Fruit fly (Drosophila melanogaster) whole organism, embryonic: ENCODE measurements around the gene Sce.

Experiments used
- CG11093 ChIP-seq: fragments of 200-800 bp; sonication (Bioruptor generic); IDR thresholded peaks from 3 replicates; pipeline ENCODE4 v1.3.6; 2022; ENCODE audit warnings: missing biosample characterization, missing genetic modification characterization
- CG11696 ChIP-seq: fragments of 200-800 bp; sonication (Bioruptor generic); IDR thresholded peaks from 2 replicates; pipeline ENCODE4 v1.3.6; 2022; ENCODE audit warnings: missing biosample characterization, missing genetic modification characterization
- CG14050 ChIP-seq: fragments of 200-800 bp; sonication (Bioruptor generic); IDR thresholded peaks from 3 replicates; pipeline ENCODE4 v1.3.6; 2022; ENCODE audit warnings: missing biosample characterization, missing genetic modification characterization
- CG16815 ChIP-seq: fragments of 200-800 bp; sonication (Bioruptor generic); optimal IDR thresholded peaks from 3 replicates; lab custom pipeline; 2017; ENCODE audit warnings: missing biosample characterization, mild to moderate bottlenecking, missing genetic modification characterization
- CG1832 ChIP-seq: fragments of 200-800 bp; sonication (Bioruptor generic); optimal IDR thresholded peaks from 2 replicates; lab custom pipeline; 2017; ENCODE audit warnings: missing biosample characterization, mild to moderate bottlenecking, missing genetic modification characterization, inconsistent platforms
- CG2199 ChIP-seq: fragments of 200-800 bp; sonication (Bioruptor generic); IDR thresholded peaks from 3 replicates; pipeline ENCODE4 v1.3.6; 2022; ENCODE audit warnings: missing biosample characterization, missing genetic modification characterization
- CG31441 ChIP-seq: fragments of 200-800 bp; sonication (Bioruptor generic); IDR thresholded peaks from 2 replicates; pipeline ENCODE4 v1.3.6; 2022; ENCODE audit warnings: missing biosample characterization, missing genetic modification characterization
- CG33213 ChIP-seq: fragments of 200-800 bp; sonication (Bioruptor generic); optimal IDR thresholded peaks from 3 replicates; lab custom pipeline; 2016; ENCODE audit warnings: missing biosample characterization, missing genetic modification characterization
- CG4282 ChIP-seq: fragments of 200-800 bp; sonication (Bioruptor generic); optimal IDR thresholded peaks from 2 replicates; lab custom pipeline; 2016; ENCODE audit warnings: missing biosample characterization, missing genetic modification characterization
- CG4730 ChIP-seq: fragments of 200-800 bp; sonication (Bioruptor generic); IDR thresholded peaks from 2 replicates; pipeline ENCODE4 v1.3.6; 2022; ENCODE audit warnings: missing biosample characterization, missing genetic modification characterization
- CG8290 ChIP-seq, 3 experiments: fragments of 200-800 bp; sonication (Bioruptor generic); optimal IDR thresholded peaks; 2 replicates each; lab custom pipeline; 2016 to 2019; ENCODE audit warnings: missing biosample characterization in 3 of 3, missing genetic modification characterization in 3 of 3, mild to moderate bottlenecking in 2 of 3, moderate library complexity in 1 of 3
- CG9797 ChIP-seq: fragments of 200-800 bp; sonication (Bioruptor generic); optimal IDR thresholded peaks from 3 replicates; lab custom pipeline; 2018; ENCODE audit warnings: missing biosample characterization, mild to moderate bottlenecking, missing genetic modification characterization
- CG9876 ChIP-seq: fragments of 200-800 bp; sonication (Bioruptor generic); optimal IDR thresholded peaks from 2 replicates; lab custom pipeline; 2016; ENCODE audit warnings: missing biosample characterization, missing genetic modification characterization
- CG9932 ChIP-seq: fragments of 200-800 bp; sonication (Bioruptor generic); IDR thresholded peaks from 2 replicates; pipeline ENCODE4 v1.3.6; 2022; ENCODE audit warnings: missing biosample characterization, missing genetic modification characterization
- CrebB ChIP-seq: fragments of 200-800 bp; sonication (Bioruptor generic); optimal IDR thresholded peaks from 3 replicates; lab custom pipeline; 2018; ENCODE audit warnings: missing biosample characterization, mild to moderate bottlenecking, missing genetic modification characterization
- D19A ChIP-seq: fragments of 200-800 bp; optimal IDR thresholded peaks from 3 replicates; lab custom pipeline; 2019; ENCODE audit warnings: missing biosample characterization, mild to moderate bottlenecking, missing genetic modification characterization, moderate library complexity
- Dbx ChIP-seq: fragments of 200-800 bp; sonication (Bioruptor generic); IDR thresholded peaks from 3 replicates; pipeline ENCODE4 v1.3.6; 2022; ENCODE audit warnings: missing biosample characterization, missing genetic modification characterization
- Deaf1 ChIP-seq: fragments of 200-800 bp; optimal IDR thresholded peaks from 3 replicates; lab custom pipeline; 2019; ENCODE audit warnings: missing biosample characterization, mild to moderate bottlenecking, missing genetic modification characterization, moderate library complexity
- Dref ChIP-seq: fragments of 200-800 bp; sonication (Bioruptor generic); IDR thresholded peaks from 2 replicates; pipeline ENCODE4 v1.3.6; 2022; ENCODE audit warnings: missing biosample characterization, missing genetic modification characterization
- Drgx ChIP-seq: fragments of 200-800 bp; sonication (Bioruptor generic); IDR thresholded peaks from 2 replicates; pipeline ENCODE4 v1.3.6; 2022; ENCODE audit warnings: missing biosample characterization, missing genetic modification characterization
- GATAe ChIP-seq: fragments of 200-800 bp; sonication (Bioruptor generic); conservative IDR thresholded peaks from 2 replicates; pipeline ENCODE4 v1.3.6; 2022; ENCODE audit warnings: missing biosample characterization, missing genetic modification characterization
- HLH3B ChIP-seq: fragments of 200-800 bp; sonication (Bioruptor generic); IDR thresholded peaks from 2 replicates; pipeline ENCODE4 v1.3.6; 2022; ENCODE audit warnings: missing biosample characterization, missing genetic modification characterization
- HmgD ChIP-seq: fragments of 200-800 bp; sonication (Bioruptor generic); optimal IDR thresholded peaks from 3 replicates; lab custom pipeline; 2016; ENCODE audit warnings: missing biosample characterization, missing genetic modification characterization
- HmgZ ChIP-seq: fragments of 200-800 bp; sonication (Bioruptor generic); optimal IDR thresholded peaks from 2 replicates; lab custom pipeline; 2018; ENCODE audit warnings: missing biosample characterization, mild to moderate bottlenecking, missing genetic modification characterization
- Hsf ChIP-seq: fragments of 200-800 bp; sonication (Bioruptor generic); optimal IDR thresholded peaks from 3 replicates; lab custom pipeline; 2016; ENCODE audit warnings: missing biosample characterization, missing genetic modification characterization
- Jarid2 ChIP-seq: fragments of 200-800 bp; sonication (Bioruptor generic); optimal IDR thresholded peaks from 3 replicates; lab custom pipeline; 2017; ENCODE audit warnings: mild to moderate bottlenecking, missing biosample characterization, missing genetic modification reagents, missing genetic modification characterization
- Med ChIP-seq: fragments of 200-800 bp; sonication (Bioruptor generic); peaks from one replicate; lab custom pipeline; 2016; ENCODE audit warnings: missing biosample characterization, missing genetic modification characterization, mild to moderate bottlenecking, inconsistent platforms, moderate library complexity
- Mes4 ChIP-seq: fragments of 200-800 bp; sonication (Bioruptor generic); optimal IDR thresholded peaks from 2 replicates; lab custom pipeline; 2016; ENCODE audit warnings: missing biosample characterization, missing genetic modification characterization
- Nf-YB ChIP-seq: fragments of 200-800 bp; sonication (Bioruptor generic); optimal IDR thresholded peaks from 3 replicates; lab custom pipeline; 2019; ENCODE audit warnings: missing biosample characterization, mild to moderate bottlenecking, missing genetic modification characterization, moderate library complexity
- Pdp1 ChIP-seq, 2 experiments: fragments of 200-800 bp; sonication (Bioruptor generic); optimal IDR thresholded peaks; 3 replicates each; lab custom pipeline; 2016; ENCODE audit warnings: missing biosample characterization in 2 of 2, missing genetic modification characterization in 2 of 2, mild to moderate bottlenecking in 1 of 2, moderate library complexity in 1 of 2
- Sry-β ChIP-seq: fragments of 200-800 bp; sonication (Bioruptor generic); optimal IDR thresholded peaks from 2 replicates; lab custom pipeline; 2018; ENCODE audit warnings: missing biosample characterization, mild to moderate bottlenecking, missing genetic modification characterization, moderate library complexity
- Xbp1 ChIP-seq: fragments of 200-800 bp; sonication (Bioruptor generic); optimal IDR thresholded peaks from 3 replicates; lab custom pipeline; 2016; ENCODE audit warnings: missing biosample characterization, mild to moderate bottlenecking, missing genetic modification characterization
- caup ChIP-seq: fragments of 200-800 bp; sonication (Bioruptor generic); optimal IDR thresholded peaks from 3 replicates; lab custom pipeline; 2017; ENCODE audit warnings: missing biosample characterization, mild to moderate bottlenecking, missing genetic modification characterization, moderate library complexity; ENCODE audit not compliant: severe bottlenecking
- chinmo ChIP-seq: fragments of 200-800 bp; sonication (Bioruptor generic); IDR thresholded peaks from 4 replicates; pipeline ENCODE4 v1.3.6; 2022; ENCODE audit warnings: missing biosample characterization, missing genetic modification characterization; ENCODE audit not compliant: partially characterized antibody
- chn ChIP-seq: fragments of 200-800 bp; sonication (Bioruptor generic); optimal IDR thresholded peaks from 2 replicates; lab custom pipeline; 2016; ENCODE audit warnings: missing biosample characterization, missing genetic modification characterization
- corto ChIP-seq: fragments of 200-800 bp; sonication (Bioruptor generic); optimal IDR thresholded peaks from 2 replicates; lab custom pipeline; 2016; ENCODE audit warnings: missing biosample characterization, mild to moderate bottlenecking, missing genetic modification characterization, moderate library complexity
- gfzf ChIP-seq: fragments of 200-800 bp; sonication (Bioruptor generic); optimal IDR thresholded peaks from 2 replicates; lab custom pipeline; 2016; ENCODE audit warnings: missing biosample characterization, mild to moderate bottlenecking, missing genetic modification characterization, moderate library complexity
- her ChIP-seq: fragments of 200-800 bp; sonication (Bioruptor generic); optimal IDR thresholded peaks from 2 replicates; lab custom pipeline; 2016; ENCODE audit warnings: missing biosample characterization, missing genetic modification characterization
- nmo ChIP-seq: fragments of 200-800 bp; sonication (Bioruptor generic); optimal IDR thresholded peaks from 2 replicates; lab custom pipeline; 2018; ENCODE audit warnings: missing biosample characterization, mild to moderate bottlenecking, missing genetic modification characterization, moderate library complexity
- otp ChIP-seq: fragments of 200-800 bp; sonication (Bioruptor generic); IDR thresholded peaks from 3 replicates; pipeline ENCODE4, ENCODE4 v1.3.6; 2022; ENCODE audit warnings: missing biosample characterization, missing genetic modification characterization
- phol ChIP-seq: fragments of 200-800 bp; sonication (Bioruptor generic); optimal IDR thresholded peaks from 3 replicates; lab custom pipeline; 2018; ENCODE audit warnings: missing biosample characterization, mild to moderate bottlenecking, missing genetic modification characterization, moderate library complexity
- pita ChIP-seq: fragments of 200-800 bp; sonication (Bioruptor generic); optimal IDR thresholded peaks from 2 replicates; lab custom pipeline; 2017; ENCODE audit warnings: missing biosample characterization, mild to moderate bottlenecking, missing genetic modification characterization
- ranshi ChIP-seq: fragments of 200-800 bp; sonication (Bioruptor generic); IDR thresholded peaks from 2 replicates; pipeline ENCODE4 v1.3.6; 2022; ENCODE audit warnings: missing biosample characterization, missing genetic modification characterization
- rib ChIP-seq: fragments of 200-800 bp; sonication (Bioruptor generic); IDR thresholded peaks from 2 replicates; pipeline ENCODE4 v1.3.6; 2022; ENCODE audit warnings: missing biosample characterization, missing genetic modification characterization
- sc ChIP-seq, 3 experiments: fragments of >200 bp in 2 of 3; fragments of 200-800 bp in 1 of 3; sonication (Bioruptor generic) in 1 of 3; optimal IDR thresholded peaks; 2 replicates in 2 of 3; 3 replicates in 1 of 3; lab custom pipeline; 2017; ENCODE audit warnings: mild to moderate bottlenecking in 1 of 3, missing biosample characterization in 1 of 3, missing genetic modification characterization in 1 of 3, missing genetic modification reagents in 1 of 3
- tll ChIP-seq, 2 experiments: fragments of 200-800 bp in 1 of 2; fragments of >200 bp in 1 of 2; sonication (Bioruptor generic) in 1 of 2; optimal IDR thresholded peaks; 2 replicates each; lab custom pipeline; 2017 to 2019; ENCODE audit warnings: missing biosample characterization in 2 of 2, missing genetic modification characterization in 2 of 2, mild to moderate bottlenecking in 1 of 2, moderate library complexity in 1 of 2
- twi ChIP-seq: fragments of 200-800 bp; optimal IDR thresholded peaks from 2 replicates; lab custom pipeline; 2019; ENCODE audit warnings: missing biosample characterization, mild to moderate bottlenecking, missing genetic modification characterization, moderate library complexity
- vfl ChIP-seq: fragments of 200-800 bp; sonication (Bioruptor generic); optimal IDR thresholded peaks from 2 replicates; lab custom pipeline; 2016; ENCODE audit warnings: missing biosample characterization, missing genetic modification characterization

Gene Sce

dm6 chr3R:27656686-27657535 lies 24.9 kb downstream of the Sce start, which contains the start of gene tau (continued):
- TF ChIP-seq nmo (GFP tag; lab: Kevin White, UChicago), result no peak
- TF ChIP-seq CG1832 (GFP tag; lab: Kevin White, UChicago), result no peak
- no peak for TF ChIP-seq HLH3B (GFP tag; lab: Robert Waterston, UW)
- no peak for TF ChIP-seq CG4282 (GFP tag; lab: Kevin White, UChicago)
- TF ChIP-seq CG2199 (GFP tag; lab: Robert Waterston, UW), result no peak
- peak; percentile 28; the same call in 1 of the 2 replicates for TF ChIP-seq CG9932 (GFP tag; lab: Robert Waterston, UW)
- TF ChIP-seq phol (tag; lab: Kevin White, UChicago), result no peak
- TF ChIP-seq CG9876 (GFP tag; lab: Kevin White, UChicago), result no peak
- no peak for TF ChIP-seq Mes4
- TF ChIP-seq sc (optimal IDR thresholded peaks at IDR 0.05; lab: Kevin White, UChicago), result no peak
- no peak for TF ChIP-seq sc (GFP tag; optimal IDR thresholded peaks at IDR 0.05; lab: Kevin White, UChicago)
- no peak for TF ChIP-seq Sry-β (GFP tag; lab: Kevin White, UChicago)
- no peak for TF ChIP-seq Hsf
- no peak for TF ChIP-seq CG31441 (GFP tag; lab: Robert Waterston, UW)
- TF ChIP-seq chn, result no peak
- no peak for TF ChIP-seq CG33213 (GFP tag; lab: Kevin White, UChicago)
- TF ChIP-seq chinmo (GFP tag; lab: Robert Waterston, UW), result 0 out of 4 replicates have a peak, but pooled peaks have one; percentile 50
- TF ChIP-seq Dbx (GFP tag; lab: Robert Waterston, UW), result peak; percentile 58; the same call in 2 of the 3 replicates
- TF ChIP-seq rib (GFP tag; lab: Robert Waterston, UW), result no peak
- no peak for TF ChIP-seq CG14050 (GFP tag; lab: Robert Waterston, UW)
- TF ChIP-seq CG9797 (GFP tag; lab: Kevin White, UChicago), result no peak
- TF ChIP-seq Med (GFP tag; lab: Kevin White, UChicago), result peak; percentile 64
- peak in 1 of 2 experiments; percentile 78 for TF ChIP-seq Pdp1 (GFP tag; optimal IDR thresholded peaks at IDR 0.05; lab: Kevin White, UChicago)
- no peak for TF ChIP-seq Dref (GFP tag; lab: Robert Waterston, UW)
- no peak for TF ChIP-seq corto (GFP tag; lab: Kevin White, UChicago)
- no peak for TF ChIP-seq CG4730 (GFP tag; lab: Robert Waterston, UW)
- TF ChIP-seq Deaf1 (tag; lab: Kevin White, UChicago), result peak; percentile 85
- no peak for TF ChIP-seq otp (GFP tag; lab: Robert Waterston, UW)
- no peak for TF ChIP-seq Drgx (GFP tag; lab: Robert Waterston, UW)
- no peak for TF ChIP-seq Jarid2 (GFP tag; lab: Kevin White, UChicago)
- TF ChIP-seq CG16815, result no peak
- TF ChIP-seq HmgD, result no peak
- TF ChIP-seq HmgZ (tag; lab: Kevin White, UChicago), result no peak
- TF ChIP-seq vfl (GFP tag; lab: Kevin White, UChicago), result no peak
- TF ChIP-seq Xbp1 (GFP tag; lab: Kevin White, UChicago), result no peak
- TF ChIP-seq her, result no peak
- no peak for TF ChIP-seq CG11093
- TF ChIP-seq D19A (tag; lab: Kevin White, UChicago), result no peak
- TF ChIP-seq ranshi (GFP tag; lab: Robert Waterston, UW), result no peak
- TF ChIP-seq CG8290 (GFP tag; optimal IDR thresholded peaks at IDR 0.05; lab: Kevin White, UChicago), result no peak
- no peak for TF ChIP-seq CG8290 (tag; optimal IDR thresholded peaks at IDR 0.05; lab: Kevin White, UChicago)
- TF ChIP-seq pita (GFP tag; lab: Kevin White, UChicago), result peak; percentile 45
- TF ChIP-seq CG11696 (GFP tag; lab: Robert Waterston, UW), result no peak
- TF ChIP-seq GATAe (GFP tag; lab: Robert Waterston, UW), result no peak
- no peak for TF ChIP-seq caup (GFP tag; lab: Kevin White, UChicago)
- TF ChIP-seq Nf-YB (GFP tag; lab: Kevin White, UChicago), result no peak
- TF ChIP-seq tll (GFP tag; optimal IDR thresholded peaks at IDR 0.05; lab: Kevin White, UChicago), result no peak
- TF ChIP-seq CrebB (tag; lab: Kevin White, UChicago), result no peak
- TF ChIP-seq twi, result no peak
- TF ChIP-seq gfzf, result peak; percentile 20
